Worm (Caenorhabditis elegans): ENCODE data around the gene B0361.3.

DNA sequence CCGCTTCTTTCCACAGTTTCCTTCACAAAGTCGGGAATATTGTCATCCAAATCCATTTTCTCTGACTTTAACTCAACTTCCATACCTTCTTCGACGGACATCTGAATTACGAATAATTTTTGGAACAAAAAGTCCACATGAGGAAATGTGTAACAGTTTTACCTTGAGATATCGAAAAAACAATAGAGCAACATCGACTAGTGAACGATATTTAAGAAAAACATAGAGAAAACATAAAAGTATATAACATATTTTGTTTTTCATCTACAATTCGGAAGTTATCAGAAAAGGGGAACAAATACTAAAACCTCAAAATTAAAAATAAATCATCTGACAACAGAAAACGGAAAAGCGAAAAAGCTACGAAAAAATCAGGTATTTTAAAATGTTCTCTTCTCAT lies 48.5 kb upstream of the B0361.3 start, which contains the start of gene adr-2:
- TF ChIP-seq nhr-237 (tag; optimal IDR thresholded peaks at IDR 0.05) (no peak), efl-3 (GFP tag; optimal IDR thresholded peaks at IDR 0.05) (no peak)

Data from whole organism, L1 larva.